Worm (Caenorhabditis elegans) whole organism, early embryonic: ENCODE measurements around the gene clec-228.

Experiments used
- B0310.2 ChIP-seq: sonication (generic microtip); optimal IDR thresholded peaks from 2 replicates; lab custom pipeline; 2016; ENCODE audit warnings: mild to moderate bottlenecking, missing genetic modification characterization, missing compliant biosample characterization
- ama-1 ChIP-seq: fragments of 150-350 bp; optimal IDR thresholded peaks from 2 replicates; lab custom pipeline; 2014
- ets-7 ChIP-seq: sonication (generic microtip); optimal IDR thresholded peaks from 2 replicates; lab custom pipeline; 2016; ENCODE audit warnings: missing genotype, missing genetic modification characterization, missing compliant biosample characterization
- flt-1 ChIP-seq: fragments of 200-800 bp; sonication (Bioruptor generic); IDR thresholded peaks from 2 replicates; pipeline ENCODE4 v1.3.6; 2022; ENCODE audit warnings: missing genetic modification characterization, missing compliant biosample characterization
- hmbx-1 ChIP-seq: sonication (generic microtip); optimal IDR thresholded peaks from 2 replicates; lab custom pipeline; 2016; ENCODE audit warnings: mild to moderate bottlenecking, missing genetic modification characterization, missing compliant biosample characterization
- hmg-4 ChIP-seq: fragments of 200-800 bp; sonication (Bioruptor generic); optimal IDR thresholded peaks from 2 replicates; lab custom pipeline; 2018; ENCODE audit warnings: mild to moderate bottlenecking, missing genetic modification characterization, missing compliant biosample characterization
- pes-1 ChIP-seq: fragments of 200-800 bp; sonication (Bioruptor generic); IDR thresholded peaks from 2 replicates; pipeline ENCODE4 v1.3.6; 2022; ENCODE audit warnings: missing genetic modification reagents, missing genetic modification characterization, missing compliant biosample characterization
- tbx-11 ChIP-seq: fragments of 200-800 bp; sonication (Bioruptor generic); IDR thresholded peaks from 2 replicates; pipeline ENCODE4 v1.3.6; 2022; ENCODE audit warnings: missing genetic modification characterization, missing compliant biosample characterization
- tbx-37 ChIP-seq: fragments of 200-800 bp; sonication (Bioruptor generic); conservative IDR thresholded peaks from 2 replicates; pipeline ENCODE4 v1.3.6; 2022; ENCODE audit warnings: missing genetic modification reagents, missing genetic modification characterization, missing compliant biosample characterization
- tra-4 ChIP-seq: sonication (generic microtip); optimal IDR thresholded peaks from 2 replicates; lab custom pipeline; 2017; ENCODE audit warnings: missing genetic modification characterization, missing compliant biosample characterization

- TF ChIP-seq tra-4 (tag; lab: Kevin White, UChicago) (no peak), ama-1 (no peak), flt-1 (no peak), B0310.2 (tag; lab: Kevin White, UChicago) (no peak), hmbx-1 (no peak), tbx-11 (GFP tag; lab: Robert Waterston, UW) (no peak), ets-7 (tag; lab: Kevin White, UChicago) (no peak), tbx-37 (GFP tag; lab: Robert Waterston, UW) (no peak), hmg-4 (GFP tag; lab: Kevin White, UChicago) (no peak), pes-1 (no peak)
Observed at ce11 chrV:15309011-15309410, 30.3 kb downstream of the clec-228 start, which contains the start of gene srz-10.
